Worm (Caenorhabditis elegans) whole organism, L4 larva: ENCODE results near the gene clic-1.

Experiments
- egl-43 ChIP-seq: fragments of 200-800 bp; sonication (Bioruptor generic); IDR thresholded peaks from 2 replicates; pipeline ENCODE4 v1.3.6; 2022; ENCODE audit warnings: missing genetic modification reagents, missing genetic modification characterization, missing compliant biosample characterization
- lin-15B ChIP-seq: fragments of 150-350 bp; sonication (generic microtip); optimal IDR thresholded peaks from 3 replicates; lab custom pipeline; 2014; ENCODE audit warnings: missing biosample characterization, missing genetic modification characterization
- set-16 ChIP-seq: fragments of 200-800 bp; sonication (Bioruptor generic); IDR thresholded peaks from 2 replicates; pipeline ENCODE4 v1.3.6; 2022; ENCODE audit warnings: missing genetic modification reagents, missing genetic modification characterization, missing compliant biosample characterization

DNA sequence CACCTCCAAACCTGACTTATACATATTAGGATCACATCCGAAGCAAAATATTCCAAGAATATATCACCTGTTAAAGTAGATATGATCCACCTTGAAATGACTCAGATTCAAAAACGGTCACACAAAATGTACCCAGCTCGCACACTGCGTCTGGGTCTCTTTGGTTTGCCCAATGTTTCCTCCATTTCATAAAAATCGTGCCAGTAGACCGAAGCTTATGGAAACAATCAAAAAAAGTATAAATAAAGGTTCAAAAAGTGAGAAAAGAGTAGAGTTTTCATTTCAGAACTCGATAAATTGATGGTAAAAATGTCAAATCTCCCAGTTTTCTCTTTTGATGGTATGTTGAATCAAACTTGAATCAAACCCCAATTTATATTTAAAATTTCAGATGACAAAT, 3.0 kb upstream of the clic-1 start, which contains the start of gene srr-9:
- TF ChIP-seq set-16 (no peak), lin-15B (no peak), egl-43 (GFP tag; lab: Robert Waterston, UW) (no peak)
